Fruit fly (Drosophila melanogaster) whole organism, pupa: ENCODE data around the gene CG10508.

Experiments used
- CG10348 ChIP-seq: fragments of 200-800 bp; sonication (Bioruptor generic); IDR thresholded peaks from 2 replicates; pipeline ENCODE4 v1.3.6; 2022; ENCODE audit warnings: missing biosample characterization, missing genetic modification characterization
- CG12605 ChIP-seq: fragments of 200-800 bp; sonication (Bioruptor generic); IDR thresholded peaks from 2 replicates; pipeline ENCODE4 v1.3.6; 2022; ENCODE audit warnings: missing biosample characterization, missing genetic modification characterization
- CG13204 ChIP-seq: fragments of 200-800 bp; sonication (Bioruptor generic); optimal IDR thresholded peaks from 2 replicates; lab custom pipeline; 2018; ENCODE audit warnings: missing biosample characterization, mild to moderate bottlenecking, missing genetic modification characterization, moderate library complexity
- CG14655 ChIP-seq: fragments of 200-800 bp; sonication (Bioruptor generic); optimal IDR thresholded peaks from 3 replicates; lab custom pipeline; 2017; ENCODE audit warnings: mild to moderate bottlenecking, missing biosample characterization, missing genetic modification reagents, missing genetic modification characterization
- CG15710 ChIP-seq: fragments of 200-800 bp; sonication (Bioruptor generic); optimal IDR thresholded peaks from 2 replicates; lab custom pipeline; 2018; ENCODE audit warnings: missing biosample characterization, mild to moderate bottlenecking, missing genetic modification characterization, moderate library complexity
- CG17806 ChIP-seq: fragments of 200-800 bp; sonication (Bioruptor generic); optimal IDR thresholded peaks from 2 replicates; lab custom pipeline; 2018; ENCODE audit warnings: missing biosample characterization, mild to moderate bottlenecking, missing genetic modification characterization, moderate library complexity
- CG32121 ChIP-seq: fragments of 200-800 bp; sonication (Bioruptor generic); IDR thresholded peaks from 2 replicates; pipeline ENCODE4 v1.3.6; 2022; ENCODE audit warnings: missing biosample characterization, missing genetic modification characterization
- CG34367 ChIP-seq: fragments of 200-800 bp; sonication (Bioruptor generic); optimal IDR thresholded peaks from 2 replicates; lab custom pipeline; 2018; ENCODE audit warnings: missing biosample characterization, mild to moderate bottlenecking, missing genetic modification characterization
- CG4496 ChIP-seq: fragments of 200-800 bp; sonication (Bioruptor generic); IDR thresholded peaks from 3 replicates; pipeline ENCODE4 v1.3.6; 2022; ENCODE audit warnings: missing biosample characterization, missing genetic modification characterization
- CG8159 ChIP-seq: fragments of 200-800 bp; sonication (Bioruptor generic); optimal IDR thresholded peaks from 3 replicates; lab custom pipeline; 2018; ENCODE audit warnings: missing biosample characterization, mild to moderate bottlenecking, missing genetic modification characterization, moderate library complexity
- CG8301 ChIP-seq: fragments of 200-800 bp; sonication (Bioruptor generic); optimal IDR thresholded peaks from 2 replicates; lab custom pipeline; 2018; ENCODE audit warnings: missing biosample characterization, mild to moderate bottlenecking, missing genetic modification characterization
- CG9948 ChIP-seq: fragments of 200-800 bp; sonication (Bioruptor generic); optimal IDR thresholded peaks from 2 replicates; lab custom pipeline; 2018; ENCODE audit warnings: missing biosample characterization, mild to moderate bottlenecking, missing genetic modification characterization, moderate library complexity
- D1 ChIP-seq: fragments of 200-800 bp; sonication (Bioruptor generic); optimal IDR thresholded peaks from 2 replicates; lab custom pipeline; 2018; ENCODE audit warnings: missing biosample characterization, mild to moderate bottlenecking, missing genetic modification characterization, moderate library complexity
- EcR ChIP-seq: fragments of 200-800 bp; sonication (Bioruptor generic); optimal IDR thresholded peaks from 3 replicates; lab custom pipeline; 2019; ENCODE audit warnings: missing biosample characterization, missing genetic modification characterization, mild to moderate bottlenecking, moderate library complexity, missing genetic modification reagents
- Ets98B ChIP-seq: fragments of 200-800 bp; sonication (Bioruptor generic); IDR thresholded peaks from 2 replicates; pipeline ENCODE4 v1.3.6; 2022; ENCODE audit warnings: missing biosample characterization, missing genetic modification characterization
- Pif1A ChIP-seq: fragments of 200-800 bp; sonication (Bioruptor generic); optimal IDR thresholded peaks from 3 replicates; lab custom pipeline; 2016; ENCODE audit warnings: missing biosample characterization, missing genetic modification characterization
- Pif1B ChIP-seq: fragments of 200-800 bp; sonication (Bioruptor generic); optimal IDR thresholded peaks from 3 replicates; lab custom pipeline; 2016; ENCODE audit warnings: missing biosample characterization, missing genetic modification characterization
- Snoo ChIP-seq: fragments of 200-800 bp; sonication (Bioruptor generic); optimal IDR thresholded peaks from 3 replicates; lab custom pipeline; 2017; ENCODE audit warnings: missing biosample characterization, mild to moderate bottlenecking, missing genetic modification characterization, inconsistent platforms
- fd96Ca ChIP-seq: fragments of 200-800 bp; sonication (Bioruptor generic); IDR thresholded peaks from 3 replicates; pipeline ENCODE4 v1.3.6; 2022; ENCODE audit warnings: missing biosample characterization, missing genetic modification characterization
- gl ChIP-seq: fragments of 200-800 bp; sonication (Bioruptor generic); optimal IDR thresholded peaks from 2 replicates; lab custom pipeline; 2018; ENCODE audit warnings: missing biosample characterization, mild to moderate bottlenecking, missing genetic modification characterization
- rn ChIP-seq: fragments of 200-800 bp; sonication (Bioruptor generic); IDR thresholded peaks from 2 replicates; pipeline ENCODE4 v1.3.6; 2022; ENCODE audit warnings: missing biosample characterization, missing genetic modification characterization

Gene CG10508

dm6 chr3L:21175531-21176271 is 34.3 kb upstream of the CG10508 start:
- TF ChIP-seq CG34367 (tag; lab: Kevin White, UChicago) (peak; percentile 19), CG8301 (tag; lab: Kevin White, UChicago) (no peak), Pif1A (GFP tag; lab: Kevin White, UChicago) (no peak), CG32121 (GFP tag; lab: Robert Waterston, UW) (no peak), CG14655 (GFP tag; lab: Kevin White, UChicago) (no peak), fd96Ca (GFP tag; lab: Robert Waterston, UW) (peak; percentile 21; the same call in 1 of the 3 replicates), Pif1B (GFP tag; lab: Kevin White, UChicago) (peak; percentile 19), EcR (peak; percentile 13)

dm6 chr3L:21176276-21176934 is 33.6 kb upstream of the CG10508 start:
- TF ChIP-seq CG32121 (GFP tag; lab: Robert Waterston, UW) = no peak
- TF ChIP-seq fd96Ca (GFP tag; lab: Robert Waterston, UW) = 0 out of 3 replicates have a peak, but pooled peaks have one; percentile 5
- no peak for TF ChIP-seq CG12605 (GFP tag; lab: Robert Waterston, UW)

dm6 chr3L:21176935-21177581 is 33.0 kb upstream of the CG10508 start:
- TF ChIP-seq Ets98B (GFP tag; lab: Robert Waterston, UW) (peak; percentile 78), CG13204 (GFP tag; lab: Kevin White, UChicago) (peak; percentile 27), EcR (no peak), CG9948 (no peak), Snoo (tag; lab: Kevin White, UChicago) (peak; percentile 14), CG17806 (tag; lab: Kevin White, UChicago) (peak; percentile 47), CG4496 (GFP tag; lab: Robert Waterston, UW) (peak; percentile 81; the same call in 2 of the 3 replicates), CG10348 (GFP tag; lab: Robert Waterston, UW) (no peak), gl (tag; lab: Kevin White, UChicago) (no peak), Pif1B (GFP tag; lab: Kevin White, UChicago) (peak; percentile 41), rn (peak; percentile 45), CG32121 (GFP tag; lab: Robert Waterston, UW) (peak; percentile 74), D1 (tag; lab: Kevin White, UChicago) (peak; percentile 62), CG8159 (peak; percentile 44), CG15710 (tag; lab: Kevin White, UChicago) (peak; percentile 21), CG12605 (GFP tag; lab: Robert Waterston, UW) (peak; percentile 58), Pif1A (GFP tag; lab: Kevin White, UChicago) (peak; percentile 60), fd96Ca (GFP tag; lab: Robert Waterston, UW) (no peak), CG14655 (GFP tag; lab: Kevin White, UChicago) (no peak), CG8301 (tag; lab: Kevin White, UChicago) (peak; percentile 61), CG34367 (tag; lab: Kevin White, UChicago) (peak; percentile 5)

dm6 chr3L:21185622-21186021 is 24.4 kb upstream of the CG10508 start:
- TF ChIP-seq CG32121 (GFP tag; lab: Robert Waterston, UW) = no peak
- no peak for TF ChIP-seq Ets98B (GFP tag; lab: Robert Waterston, UW)
- TF ChIP-seq EcR = no peak

dm6 chr3L:21186487-21186886 is 23.5 kb upstream of the CG10508 start:
- TF ChIP-seq CG8301 (tag; lab: Kevin White, UChicago) = no peak
- no peak for TF ChIP-seq gl (tag; lab: Kevin White, UChicago)
- TF ChIP-seq CG32121 (GFP tag; lab: Robert Waterston, UW) = no peak
- no peak for TF ChIP-seq Pif1A (GFP tag; lab: Kevin White, UChicago)
- TF ChIP-seq CG4496 (GFP tag; lab: Robert Waterston, UW) = no peak
- peak; percentile 93 for TF ChIP-seq CG12605 (GFP tag; lab: Robert Waterston, UW)
- no peak for TF ChIP-seq CG9948

- no peak for TF ChIP-seq gl (tag; lab: Kevin White, UChicago)
These were observed 18.0 kb upstream of the CG10508 start for dm6 chr3L:21192024-21192423.
